Fruit fly (Drosophila melanogaster): ENCODE results near the gene Jhbp1.

The Jhbp1 gene

DNA sequence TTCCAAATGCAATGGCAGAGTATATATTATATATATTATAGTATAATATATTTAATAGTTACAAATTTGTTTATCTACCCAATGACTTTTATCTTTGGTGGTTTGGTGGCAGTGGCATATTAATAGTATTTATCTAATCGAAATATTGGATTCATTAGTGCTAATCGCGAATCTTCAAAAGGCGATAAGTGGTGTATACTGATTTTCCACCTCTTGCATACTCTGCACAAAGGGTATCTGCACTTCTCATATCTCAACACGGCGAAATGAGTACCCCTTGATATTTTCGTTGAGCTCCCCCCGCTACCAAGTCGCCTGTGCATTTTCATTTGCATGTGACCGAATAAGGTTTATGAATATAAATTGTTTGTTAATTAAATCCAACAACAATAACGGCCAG lies 48.3 kb downstream of the Jhbp1 start (continued):
- TF ChIP-seq CG7368 (GFP tag; optimal IDR thresholded peaks at IDR 0.05) (no peak), CG11902 (GFP tag; optimal IDR thresholded peaks at IDR 0.05) (no peak), Smox (GFP tag; optimal IDR thresholded peaks at IDR 0.05) (no peak), fd59A (GFP tag; optimal IDR thresholded peaks at IDR 0.05) (no peak), CG8632 (GFP tag; optimal IDR thresholded peaks at IDR 0.05) (no peak), Eip75B (GFP tag; optimal IDR thresholded peaks at IDR 0.05) (no peak), CG11294 (GFP tag; IDR thresholded peaks at IDR 0.05) (no peak), CG6808 (GFP tag; optimal IDR thresholded peaks at IDR 0.05) (no peak), CG6792 (GFP tag; optimal IDR thresholded peaks at IDR 0.05) (no peak), dac (GFP tag; optimal IDR thresholded peaks at IDR 0.05) (peak; percentile 23), CG10631 (GFP tag; optimal IDR thresholded peaks at IDR 0.05) (no peak), Hr39 (GFP tag; optimal IDR thresholded peaks at IDR 0.05) (no peak)

DNA sequence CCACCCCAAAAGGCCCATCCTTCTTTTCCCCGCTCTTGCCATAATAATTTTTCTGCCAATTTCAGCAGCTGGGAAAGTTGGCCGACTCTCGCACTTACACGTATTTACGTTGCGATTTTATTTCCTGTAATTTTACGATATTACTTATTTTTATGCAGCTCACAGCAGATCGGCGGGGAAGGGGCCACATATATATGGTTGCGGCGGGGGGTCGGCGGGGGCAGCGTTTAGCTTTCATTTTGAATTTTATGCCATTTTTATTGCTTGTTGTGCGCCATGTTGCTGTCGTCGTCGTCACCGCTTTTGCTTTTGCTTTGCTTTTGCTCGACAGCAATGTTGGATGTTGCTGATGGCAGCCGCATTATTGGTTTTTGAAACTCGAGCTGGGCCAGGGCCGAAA lies 49.4 kb downstream of the Jhbp1 start:
- TF ChIP-seq dsx (GFP tag; optimal IDR thresholded peaks at IDR 0.05; ENCODE audit: poor library complexity, severe bottlenecking) (no peak), vri (GFP tag; optimal IDR thresholded peaks at IDR 0.05) (no peak), CG11762 (GFP tag; optimal IDR thresholded peaks at IDR 0.05; ENCODE audit: insufficient read depth) (no peak), CG16779 (tag; optimal IDR thresholded peaks at IDR 0.05) (no peak), CG32006 (GFP tag; optimal IDR thresholded peaks at IDR 0.05) (no peak), CG6276 (GFP tag; optimal IDR thresholded peaks at IDR 0.05) (peak; percentile 60), CG6854 (GFP tag; optimal IDR thresholded peaks at IDR 0.05) (peak; percentile 16), svp (GFP tag) (no peak)

DNA sequence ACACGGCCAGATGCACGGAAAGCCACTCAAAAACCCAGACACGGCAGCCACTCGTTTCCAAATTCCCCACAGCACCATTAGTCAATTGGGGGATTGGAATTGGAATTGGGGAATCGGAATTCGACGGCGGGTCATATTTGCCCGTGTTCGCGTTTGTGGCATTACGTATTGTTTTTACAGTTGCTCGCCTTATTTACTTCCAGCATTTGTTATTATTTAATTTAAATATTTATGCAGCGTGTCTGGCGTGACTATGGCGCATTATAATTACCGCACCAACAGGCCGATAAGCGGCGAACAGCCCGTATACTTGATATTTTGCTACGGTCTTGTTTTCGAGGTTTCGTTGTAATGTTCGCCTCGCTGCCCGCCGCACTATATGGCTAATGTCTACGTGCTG lies 49.9 kb downstream of the Jhbp1 start:
- no peak for TF ChIP-seq Sox102F (GFP tag; optimal IDR thresholded peaks at IDR 0.05)
- peak; percentile 94 for TF ChIP-seq fkh (GFP tag; optimal IDR thresholded peaks at IDR 0.05)
- peak; percentile 55 for TF ChIP-seq vri (GFP tag; optimal IDR thresholded peaks at IDR 0.05)
- TF ChIP-seq CG8319 (GFP tag; optimal IDR thresholded peaks at IDR 0.05): no peak
- TF ChIP-seq cyc (GFP tag; optimal IDR thresholded peaks at IDR 0.05): no peak
- no peak for TF ChIP-seq achi (GFP tag; optimal IDR thresholded peaks at IDR 0.05)
- TF ChIP-seq CG6808 (GFP tag; optimal IDR thresholded peaks at IDR 0.05): no peak
- TF ChIP-seq Ets96B (tag; optimal IDR thresholded peaks at IDR 0.05): no peak
- TF ChIP-seq CG8119 (GFP tag; IDR thresholded peaks at IDR 0.05): no peak
- no peak for TF ChIP-seq CG6792 (GFP tag; optimal IDR thresholded peaks at IDR 0.05)
- TF ChIP-seq acj6 (GFP tag; optimal IDR thresholded peaks at IDR 0.05): no peak

DNA sequence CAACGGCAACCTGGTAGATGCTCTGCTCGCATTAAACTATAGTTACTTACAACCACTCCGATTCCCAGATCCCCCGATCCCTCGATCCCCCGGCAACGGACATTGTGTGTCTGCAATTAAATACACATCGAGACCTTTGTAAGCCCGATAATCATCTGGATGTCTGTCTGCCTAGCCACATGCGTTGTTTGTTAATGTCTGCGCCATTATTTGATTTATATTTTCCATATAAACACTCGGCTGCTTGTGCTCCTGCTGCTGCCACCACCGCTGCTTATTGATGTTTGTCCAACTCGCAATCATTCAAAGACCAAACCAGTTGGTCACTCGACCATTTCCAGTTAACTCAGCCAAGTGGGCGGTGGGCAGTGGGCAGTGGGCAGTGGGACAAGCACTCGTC lies 51.0 kb downstream of the Jhbp1 start:
- TF ChIP-seq eg (GFP tag; IDR thresholded peaks at IDR 0.05): peak; percentile 46; the same call in 1 of the 3 replicates
- TF ChIP-seq CG6808 (GFP tag; optimal IDR thresholded peaks at IDR 0.05): peak; percentile 21
- TF ChIP-seq spab (GFP tag; optimal IDR thresholded peaks at IDR 0.05): peak; percentile 25
- TF ChIP-seq Lpt (GFP tag; optimal IDR thresholded peaks at IDR 0.05): no peak
- TF ChIP-seq topi (GFP tag; optimal IDR thresholded peaks at IDR 0.05): no peak
- no peak for TF ChIP-seq CG6854 (GFP tag; optimal IDR thresholded peaks at IDR 0.05)
- 0 out of 3 replicates have a peak, but pooled peaks have one; percentile 39 for TF ChIP-seq CG6163 (GFP tag; IDR thresholded peaks at IDR 0.05)
- TF ChIP-seq CG10669 (GFP tag; optimal IDR thresholded peaks at IDR 0.05): peak; percentile 20
- peak; percentile 66 for TF ChIP-seq Eip78C (GFP tag)
- TF ChIP-seq salr (GFP tag; optimal IDR thresholded peaks at IDR 0.05): peak in 1 of 2 experiments; percentile 33
- peak; percentile 36 for TF ChIP-seq CG10631 (GFP tag; optimal IDR thresholded peaks at IDR 0.05)
- no peak for TF ChIP-seq CG3032 (tag; optimal IDR thresholded peaks at IDR 0.05)
- peak; percentile 90 for TF ChIP-seq fkh (GFP tag; optimal IDR thresholded peaks at IDR 0.05)
- peak; percentile 45 for TF ChIP-seq svp (GFP tag)
- peak; percentile 33 for TF ChIP-seq dsx (GFP tag; optimal IDR thresholded peaks at IDR 0.05; ENCODE audit: poor library complexity, severe bottlenecking)
- peak; percentile 13 for TF ChIP-seq CG4318 (GFP tag; optimal IDR thresholded peaks at IDR 0.05)
- TF ChIP-seq ss (GFP tag; optimal IDR thresholded peaks at IDR 0.05): peak; percentile 9 to 18
- no peak for TF ChIP-seq Met (GFP tag; optimal IDR thresholded peaks at IDR 0.05)

All from whole organism, prepupa.